Worm (Caenorhabditis elegans) whole organism, L2 larva: ENCODE results near the gene C35A5.4.

Experiments used
- C34F6.9 ChIP-seq: fragments of 150-350 bp; optimal IDR thresholded peaks from 2 replicates; lab custom pipeline; 2014; ENCODE audit warnings: missing biosample characterization, missing genetic modification characterization
- F13H6.1 ChIP-seq: sonication (generic microtip); optimal IDR thresholded peaks from 2 replicates; lab custom pipeline; 2016; ENCODE audit warnings: missing genetic modification characterization, missing compliant biosample characterization
- R02D3.7 ChIP-seq: fragments of 150-350 bp; optimal IDR thresholded peaks from 2 replicates; lab custom pipeline; 2014; ENCODE audit warnings: missing biosample characterization, missing genetic modification characterization
- Y55F3AM.14 ChIP-seq: fragments of 200-800 bp; sonication (Bioruptor generic); optimal IDR thresholded peaks from 2 replicates; lab custom pipeline; 2018; ENCODE audit warnings: mild to moderate bottlenecking, missing genetic modification characterization, missing compliant biosample characterization
- ZK546.5 ChIP-seq: sonication (generic microtip); optimal IDR thresholded peaks from 2 replicates; lab custom pipeline; 2017; ENCODE audit warnings: missing biosample characterization, missing genetic modification characterization
- aly-2 ChIP-seq: fragments of 150-350 bp; optimal IDR thresholded peaks from 2 replicates; lab custom pipeline; 2014; ENCODE audit warnings: missing biosample characterization, missing genetic modification characterization
- ama-1 ChIP-seq: fragments of 150-350 bp; optimal IDR thresholded peaks from 2 replicates; lab custom pipeline; 2018; ENCODE audit warnings: inconsistent platforms
- blmp-1 ChIP-seq: sonication (generic microtip); optimal IDR thresholded peaks from 2 replicates; lab custom pipeline; 2017; ENCODE audit warnings: missing genetic modification characterization, mild to moderate bottlenecking, missing compliant biosample characterization, antibody characterized with exemption, moderate library complexity; ENCODE audit not compliant: insufficient read depth
- ceh-82 ChIP-seq: fragments of 150-350 bp; optimal IDR thresholded peaks from 2 replicates; lab custom pipeline; 2014; ENCODE audit warnings: missing biosample characterization, missing genetic modification characterization
- crh-2 ChIP-seq: sonication (generic microtip); optimal IDR thresholded peaks from 2 replicates; lab custom pipeline; 2017; ENCODE audit warnings: missing biosample characterization, missing genetic modification characterization
- dmd-4 ChIP-seq: sonication (generic microtip); optimal IDR thresholded peaks from 2 replicates; lab custom pipeline; 2017; ENCODE audit warnings: missing biosample characterization, missing genetic modification characterization
- elt-3 ChIP-seq: sonication (generic microtip); optimal IDR thresholded peaks from 2 replicates; lab custom pipeline; 2017; ENCODE audit warnings: missing biosample characterization, missing genetic modification characterization
- fos-1 ChIP-seq: fragments of 150-350 bp; optimal IDR thresholded peaks from 2 replicates; lab custom pipeline; 2014; ENCODE audit warnings: missing biosample characterization, missing genetic modification characterization
- gmeb-1 ChIP-seq: fragments of 150-350 bp; optimal IDR thresholded peaks from 2 replicates; lab custom pipeline; 2014; ENCODE audit warnings: missing biosample characterization, missing genetic modification characterization
- lin-11 ChIP-seq: fragments of 150-350 bp; sonication (generic microtip); optimal IDR thresholded peaks from 2 replicates; lab custom pipeline; 2014; ENCODE audit warnings: missing biosample characterization, missing genetic modification characterization, inconsistent platforms, mixed read lengths
- lin-13 ChIP-seq: fragments of 150-350 bp; optimal IDR thresholded peaks from 2 replicates; lab custom pipeline; 2014; ENCODE audit warnings: missing biosample characterization, missing genetic modification reagents, missing genetic modification characterization
- lsy-2 ChIP-seq, 2 experiments: fragments of 150-350 bp in 1 of 2; sonication (generic microtip) in 1 of 2; optimal IDR thresholded peaks; 2 replicates each; lab custom pipeline; 2014 to 2017; ENCODE audit warnings: missing biosample characterization in 2 of 2, missing genetic modification characterization in 2 of 2
- mab-5 ChIP-seq: fragments of 150-350 bp; optimal IDR thresholded peaks from 2 replicates; lab custom pipeline; 2014; ENCODE audit warnings: missing biosample characterization, missing genetic modification characterization
- mdl-1 ChIP-seq, 2 experiments: fragments of 150-350 bp in 1 of 2; sonication (generic microtip) in 1 of 2; optimal IDR thresholded peaks; 2 replicates each; lab custom pipeline; 2017; ENCODE audit warnings: missing biosample characterization in 2 of 2, missing genetic modification characterization in 2 of 2
- nhr-12 ChIP-seq: fragments of 150-350 bp; optimal IDR thresholded peaks from 2 replicates; lab custom pipeline; 2014; ENCODE audit warnings: missing biosample characterization, missing genetic modification characterization
- nhr-129 ChIP-seq: fragments of 150-350 bp; optimal IDR thresholded peaks from 2 replicates; lab custom pipeline; 2014; ENCODE audit warnings: missing biosample characterization, missing genetic modification characterization
- nhr-237 ChIP-seq: fragments of 150-350 bp; optimal IDR thresholded peaks from 2 replicates; lab custom pipeline; 2014; ENCODE audit warnings: missing biosample characterization, missing genetic modification characterization
- nhr-25 ChIP-seq: fragments of 150-350 bp; sonication (generic microtip); optimal IDR thresholded peaks from 3 replicates; lab custom pipeline; 2014; ENCODE audit warnings: missing biosample characterization, missing genetic modification characterization
- nhr-6 ChIP-seq: fragments of 150-350 bp; optimal IDR thresholded peaks from 2 replicates; lab custom pipeline; 2014; ENCODE audit warnings: missing biosample characterization, missing genetic modification characterization
- nhr-77 ChIP-seq: fragments of 150-350 bp; optimal IDR thresholded peaks from 2 replicates; lab custom pipeline; 2014; ENCODE audit warnings: missing biosample characterization, missing genetic modification characterization
- peb-1 ChIP-seq: fragments of 150-350 bp; optimal IDR thresholded peaks from 2 replicates; lab custom pipeline; 2014; ENCODE audit warnings: missing biosample characterization, missing genetic modification characterization
- sma-3 ChIP-seq: sonication (generic microtip); optimal IDR thresholded peaks from 2 replicates; lab custom pipeline; 2016; ENCODE audit warnings: missing genetic modification reagents, missing genetic modification characterization, missing compliant biosample characterization
- sma-9 ChIP-seq, 2 experiments: fragments of 150-350 bp in 1 of 2; sonication (generic microtip) in 1 of 2; optimal IDR thresholded peaks; 2 replicates each; lab custom pipeline; 2014 to 2016; ENCODE audit warnings: missing genetic modification characterization in 2 of 2, mild to moderate bottlenecking in 1 of 2, missing biosample characterization in 1 of 2, missing compliant biosample characterization in 1 of 2, missing genetic modification reagents in 1 of 2, moderate library complexity in 1 of 2
- snpc-4 ChIP-seq: fragments of 150-350 bp; optimal IDR thresholded peaks from 2 replicates; lab custom pipeline; 2014; ENCODE audit warnings: missing biosample characterization, missing genetic modification characterization
- unc-39 ChIP-seq: fragments of 150-350 bp; optimal IDR thresholded peaks from 2 replicates; lab custom pipeline; 2014; ENCODE audit warnings: missing biosample characterization, missing genetic modification characterization
- unc-55 ChIP-seq: fragments of 150-350 bp; sonication (generic microtip); optimal IDR thresholded peaks from 3 replicates; lab custom pipeline; 2014; ENCODE audit warnings: missing biosample characterization, missing genetic modification reagents, missing genetic modification characterization
- unc-62 ChIP-seq: fragments of 150-350 bp; optimal IDR thresholded peaks from 2 replicates; lab custom pipeline; 2014; ENCODE audit warnings: missing biosample characterization, missing genetic modification reagents, missing genetic modification characterization
- zag-1 ChIP-seq: fragments of 150-350 bp; optimal IDR thresholded peaks from 2 replicates; lab custom pipeline; 2014; ENCODE audit warnings: missing biosample characterization, missing genetic modification characterization
- ztf-1 ChIP-seq: fragments of 200-800 bp; sonication (Bioruptor generic); conservative IDR thresholded peaks from 2 replicates; pipeline ENCODE4 v1.3.6; 2022; ENCODE audit warnings: missing genetic modification characterization, missing compliant biosample characterization
- ztf-11 ChIP-seq: sonication (generic microtip); optimal IDR thresholded peaks from 2 replicates; lab custom pipeline; 2017; ENCODE audit warnings: missing biosample characterization, missing genetic modification characterization

The C35A5.4 gene

ce11 chrV:10466607-10467092 is 30.2 kb upstream of the C35A5.4 start (continued):
- TF ChIP-seq peb-1 = no peak
- TF ChIP-seq gmeb-1 (tag; lab: Kevin White, UChicago) = peak; percentile 79
- TF ChIP-seq snpc-4 = peak; percentile 74
- peak; percentile 99 for TF ChIP-seq mdl-1 (tag; optimal IDR thresholded peaks at IDR 0.05; lab: Kevin White, UChicago)
- peak; percentile 68 for TF ChIP-seq ceh-82 (tag; lab: Kevin White, UChicago)
- peak; percentile 95 for TF ChIP-seq zag-1 (tag; lab: Kevin White, UChicago)
- no peak for TF ChIP-seq nhr-12 (tag; lab: Kevin White, UChicago)
- peak; percentile 97 for TF ChIP-seq Y55F3AM.14
- peak; percentile 89 for TF ChIP-seq lin-13 (GFP tag; lab: Kevin White, UChicago)
- peak; percentile 97 for TF ChIP-seq sma-3 (GFP tag; lab: Kevin White, UChicago)
- TF ChIP-seq ZK546.5 (tag; lab: Kevin White, UChicago) = peak; percentile 12

- TF ChIP-seq sma-9 (GFP tag; optimal IDR thresholded peaks at IDR 0.05; lab: Kevin White, UChicago) (peak; percentile 67), sma-9 (tag; optimal IDR thresholded peaks at IDR 0.05; lab: Kevin White, UChicago) (no peak), nhr-77 (tag; lab: Kevin White, UChicago) (no peak)
Measured at ce11 chrV:10467104-10467503, 29.7 kb upstream of the C35A5.4 start.

ce11 chrV:10467659-10468058 is 29.2 kb upstream of the C35A5.4 start:
- TF ChIP-seq lsy-2 (tag; optimal IDR thresholded peaks at IDR 0.05; lab: Kevin White, UChicago) (no peak), unc-55 (GFP tag; lab: Kevin White, UChicago) (no peak), ama-1 (lab: Kevin White, UChicago) (no peak), elt-3 (tag; lab: Kevin White, UChicago) (no peak), F13H6.1 (tag; lab: Kevin White, UChicago) (no peak), blmp-1 (tag; lab: Kevin White, UChicago) (no peak), lin-13 (GFP tag; lab: Kevin White, UChicago) (no peak), mdl-1 (tag; optimal IDR thresholded peaks at IDR 0.05; lab: Kevin White, UChicago) (no peak), sma-3 (GFP tag; lab: Kevin White, UChicago) (no peak), unc-62 (GFP tag; lab: Kevin White, UChicago) (no peak), nhr-77 (tag; lab: Kevin White, UChicago) (no peak), R02D3.7 (no peak), nhr-25 (tag; lab: Kevin White, UChicago) (no peak), crh-2 (no peak), aly-2 (no peak), mab-5 (tag; lab: Kevin White, UChicago) (no peak)
- TF ChIP-seq, all 48 proteins: peak for 0

- TF ChIP-seq Y55F3AM.14 = peak; percentile 40
- peak; percentile 55 for TF ChIP-seq fos-1 (tag; lab: Kevin White, UChicago)
- TF ChIP-seq unc-55 (GFP tag; lab: Kevin White, UChicago) = no peak
- TF ChIP-seq nhr-129 = peak; percentile 72
- no peak for TF ChIP-seq lin-11 (tag; lab: Kevin White, UChicago)
- no peak for TF ChIP-seq nhr-6 (tag; lab: Kevin White, UChicago)
- TF ChIP-seq sma-3 (GFP tag; lab: Kevin White, UChicago) = peak; percentile 6
- no peak for TF ChIP-seq ztf-11 (tag; lab: Kevin White, UChicago)
- TF ChIP-seq unc-39 (tag; lab: Kevin White, UChicago) = no peak
- TF ChIP-seq lsy-2 (tag; optimal IDR thresholded peaks at IDR 0.05; lab: Kevin White, UChicago) = peak in 1 of 2 experiments; percentile 11
- no peak for TF ChIP-seq R02D3.7
- TF ChIP-seq ztf-1 = no peak
- TF ChIP-seq lin-13 (GFP tag; lab: Kevin White, UChicago) = no peak
- TF ChIP-seq blmp-1 (tag; lab: Kevin White, UChicago) = no peak
- TF ChIP-seq ama-1 (lab: Kevin White, UChicago) = peak; percentile 88
- no peak for TF ChIP-seq C34F6.9
- TF ChIP-seq sma-9 (GFP tag; optimal IDR thresholded peaks at IDR 0.05; lab: Kevin White, UChicago) = peak; percentile 68
- TF ChIP-seq sma-9 (tag; optimal IDR thresholded peaks at IDR 0.05; lab: Kevin White, UChicago) = no peak
- TF ChIP-seq F13H6.1 (tag; lab: Kevin White, UChicago) = peak; percentile 41
- peak; percentile 88 for TF ChIP-seq crh-2
- no peak for TF ChIP-seq nhr-237 (tag; lab: Kevin White, UChicago)
- TF ChIP-seq dmd-4 = no peak
- TF ChIP-seq, all 48 proteins: peak for 9
Measured at ce11 chrV:10468190-10468589, 28.6 kb upstream of the C35A5.4 start, which contains the start of gene egl-9. Gene egl-9, plus strand, starts transcription at chrV:10468517.
